Fruit fly (Drosophila melanogaster): ENCODE measurements around the gene RpS6.

Gene RpS6

DNA sequence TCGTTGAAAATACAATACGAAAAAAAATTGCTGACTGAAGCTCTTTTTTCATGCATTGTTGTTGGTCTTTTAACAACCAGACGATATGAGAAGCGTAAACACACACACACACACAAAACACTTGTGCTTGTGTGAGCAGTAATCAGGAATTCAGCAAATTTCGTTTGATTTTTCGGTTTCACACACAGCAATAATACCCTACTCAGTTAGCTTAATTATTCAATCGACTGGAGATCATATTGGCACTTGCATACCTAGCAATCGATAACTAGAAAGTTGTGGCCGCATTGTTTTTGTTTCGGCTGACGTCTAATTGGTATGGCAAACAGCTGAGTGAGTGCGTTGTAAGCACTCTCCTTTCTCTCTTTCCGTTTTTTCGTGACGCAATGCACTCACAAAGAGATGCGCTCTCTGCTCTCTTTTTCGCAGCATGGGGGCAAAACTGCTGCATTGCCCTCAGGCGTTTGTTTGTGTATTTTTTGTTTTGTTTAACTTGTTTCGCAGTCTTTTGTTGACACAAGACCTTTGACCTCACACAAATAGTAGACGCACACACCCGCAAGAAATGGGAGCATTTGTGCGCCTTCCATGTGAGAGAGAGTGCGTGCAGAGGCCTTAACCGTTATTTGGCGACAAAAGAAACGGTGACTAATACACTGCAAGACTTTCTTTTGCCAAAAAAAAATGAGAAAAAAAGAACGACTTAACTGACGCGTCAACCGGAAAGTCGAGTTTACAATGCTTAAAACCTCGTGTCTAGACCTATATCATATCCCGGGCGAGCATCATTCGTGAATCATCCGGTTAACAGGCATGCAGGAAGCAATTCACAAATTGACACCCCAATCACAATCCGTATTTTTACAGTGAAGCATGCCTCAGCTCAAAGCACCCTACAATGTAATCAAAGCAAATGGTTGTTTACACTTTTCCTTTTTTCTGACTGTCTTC, 43.9 kb upstream of the RpS6 start (continued):
- TF ChIP-seq Usf (GFP tag; optimal IDR thresholded peaks at IDR 0.05): no peak
- no peak for TF ChIP-seq Oli (tag; optimal IDR thresholded peaks at IDR 0.05)
- peak; percentile 94 for TF ChIP-seq sqz (GFP tag; optimal IDR thresholded peaks at IDR 0.05)
- no peak for TF ChIP-seq ac (GFP tag; optimal IDR thresholded peaks at IDR 0.05)
- peak; percentile 42 for TF ChIP-seq fd96Cb (tag; optimal IDR thresholded peaks at IDR 0.05)
- no peak for TF ChIP-seq CG3407 (GFP tag; optimal IDR thresholded peaks at IDR 0.05)
- peak; percentile 21 for TF ChIP-seq Hsf (GFP tag; optimal IDR thresholded peaks at IDR 0.05)
- TF ChIP-seq B-H2 (GFP tag; optimal IDR thresholded peaks at IDR 0.05): no peak
- no peak for TF ChIP-seq Lhr (GFP tag; optimal IDR thresholded peaks at IDR 0.05)
- TF ChIP-seq CG17361 (GFP tag; IDR thresholded peaks at IDR 0.05): 0 out of 3 replicates have a peak, but pooled peaks have one; percentile 22
- no peak for TF ChIP-seq fd3F (GFP tag; optimal IDR thresholded peaks at IDR 0.05)
- no peak for TF ChIP-seq CG4328 (GFP tag; optimal IDR thresholded peaks at IDR 0.05)
- TF ChIP-seq chm (GFP tag; IDR thresholded peaks at IDR 0.05): no peak
- no peak for TF ChIP-seq CG13894 (tag; optimal IDR thresholded peaks at IDR 0.05)
- TF ChIP-seq D19B (GFP tag; optimal IDR thresholded peaks at IDR 0.05): peak; percentile 51
- no peak for TF ChIP-seq pan (optimal IDR thresholded peaks at IDR 0.05)
- peak in 1 of 2 experiments; percentile 57 for TF ChIP-seq pan (GFP tag; optimal IDR thresholded peaks at IDR 0.05 in 1 of 2, IDR thresholded peaks at IDR 0.05 in 1 of 2)
- TF ChIP-seq CG6813 (GFP tag; optimal IDR thresholded peaks at IDR 0.05): no peak
- TF ChIP-seq Vsx1 (GFP tag; optimal IDR thresholded peaks at IDR 0.05): no peak
- TF ChIP-seq sisA (GFP tag; IDR thresholded peaks at IDR 0.05): 0 out of 2 replicates have a peak, but pooled peaks have one; percentile 15
- no peak for TF ChIP-seq CG11723 (GFP tag; optimal IDR thresholded peaks at IDR 0.05)
- no peak for TF ChIP-seq YL-1 (GFP tag; optimal IDR thresholded peaks at IDR 0.05)
- no peak for TF ChIP-seq CTCF (GFP tag; optimal IDR thresholded peaks at IDR 0.05)
- no peak for TF ChIP-seq C15 (GFP tag; IDR thresholded peaks at IDR 0.05)
- peak; percentile 8 for TF ChIP-seq pb (GFP tag; optimal IDR thresholded peaks at IDR 0.05)
- TF ChIP-seq CG10543 (GFP tag; optimal IDR thresholded peaks at IDR 0.05): peak; percentile 56
- no peak for TF ChIP-seq CG32767 (GFP tag; IDR thresholded peaks at IDR 0.05)
- no peak for TF ChIP-seq z (GFP tag; IDR thresholded peaks at IDR 0.05)
- TF ChIP-seq inv (GFP tag; IDR thresholded peaks at IDR 0.05; ENCODE audit: partially characterized antibody): no peak
- TF ChIP-seq CG3065 (GFP tag; optimal IDR thresholded peaks at IDR 0.05): no peak
- TF ChIP-seq p53 (GFP tag; optimal IDR thresholded peaks at IDR 0.05): no peak
- no peak for TF ChIP-seq CG6254 (GFP tag; optimal IDR thresholded peaks at IDR 0.05)
- TF ChIP-seq CG2202 (tag; optimal IDR thresholded peaks at IDR 0.05): no peak
- 0 out of 2 replicates have a peak, but pooled peaks have one; percentile 35 for TF ChIP-seq CG14441 (GFP tag; IDR thresholded peaks at IDR 0.05)
- no peak for TF ChIP-seq NC2α (GFP tag; optimal IDR thresholded peaks at IDR 0.05)
- TF ChIP-seq CG2889 (GFP tag; IDR thresholded peaks at IDR 0.05): no peak
- TF ChIP-seq CG7839 (tag; optimal IDR thresholded peaks at IDR 0.05): peak; percentile 30
- no peak for TF ChIP-seq Poxn (GFP tag; IDR thresholded peaks at IDR 0.05)
- no peak for TF ChIP-seq CG17385 (GFP tag; optimal IDR thresholded peaks at IDR 0.05)
- TF ChIP-seq sc (optimal IDR thresholded peaks at IDR 0.05): no peak
- no peak for TF ChIP-seq sc (GFP tag; optimal IDR thresholded peaks at IDR 0.05)
- no peak for TF ChIP-seq ase (GFP tag; IDR thresholded peaks at IDR 0.05)
- TF ChIP-seq fu2 (GFP tag; optimal IDR thresholded peaks at IDR 0.05): no peak
- TF ChIP-seq CG2116 (GFP tag; optimal IDR thresholded peaks at IDR 0.05): no peak
- no peak for TF ChIP-seq Fer2 (tag; optimal IDR thresholded peaks at IDR 0.05)
- TF ChIP-seq CG32772 (GFP tag; IDR thresholded peaks at IDR 0.05): 0 out of 2 replicates have a peak, but pooled peaks have one; percentile 33
- no peak for TF ChIP-seq CG5180 (GFP tag; optimal IDR thresholded peaks at IDR 0.05)
- TF ChIP-seq Six4 (GFP tag; optimal IDR thresholded peaks at IDR 0.05): no peak
- TF ChIP-seq cato (GFP tag; optimal IDR thresholded peaks at IDR 0.05; ENCODE audit: borderline replicate concordance): no peak

Data from whole organism, embryonic.